Fruit fly (Drosophila melanogaster) whole organism, pupa: ENCODE measurements around the gene Nup43.

Experiments
- CG14655 ChIP-seq: fragments of 200-800 bp; sonication (Bioruptor generic); optimal IDR thresholded peaks from 3 replicates; lab custom pipeline; 2017; ENCODE audit warnings: mild to moderate bottlenecking, missing biosample characterization, missing genetic modification reagents, missing genetic modification characterization
- CG15710 ChIP-seq: fragments of 200-800 bp; sonication (Bioruptor generic); optimal IDR thresholded peaks from 2 replicates; lab custom pipeline; 2018; ENCODE audit warnings: missing biosample characterization, mild to moderate bottlenecking, missing genetic modification characterization, moderate library complexity
- CG17806 ChIP-seq: fragments of 200-800 bp; sonication (Bioruptor generic); optimal IDR thresholded peaks from 2 replicates; lab custom pipeline; 2018; ENCODE audit warnings: missing biosample characterization, mild to moderate bottlenecking, missing genetic modification characterization, moderate library complexity
- CG32121 ChIP-seq: fragments of 200-800 bp; sonication (Bioruptor generic); IDR thresholded peaks from 2 replicates; pipeline ENCODE4 v1.3.6; 2022; ENCODE audit warnings: missing biosample characterization, missing genetic modification characterization
- CG34367 ChIP-seq: fragments of 200-800 bp; sonication (Bioruptor generic); optimal IDR thresholded peaks from 2 replicates; lab custom pipeline; 2018; ENCODE audit warnings: missing biosample characterization, mild to moderate bottlenecking, missing genetic modification characterization
- CG9948 ChIP-seq: fragments of 200-800 bp; sonication (Bioruptor generic); optimal IDR thresholded peaks from 2 replicates; lab custom pipeline; 2018; ENCODE audit warnings: missing biosample characterization, mild to moderate bottlenecking, missing genetic modification characterization, moderate library complexity

DNA sequence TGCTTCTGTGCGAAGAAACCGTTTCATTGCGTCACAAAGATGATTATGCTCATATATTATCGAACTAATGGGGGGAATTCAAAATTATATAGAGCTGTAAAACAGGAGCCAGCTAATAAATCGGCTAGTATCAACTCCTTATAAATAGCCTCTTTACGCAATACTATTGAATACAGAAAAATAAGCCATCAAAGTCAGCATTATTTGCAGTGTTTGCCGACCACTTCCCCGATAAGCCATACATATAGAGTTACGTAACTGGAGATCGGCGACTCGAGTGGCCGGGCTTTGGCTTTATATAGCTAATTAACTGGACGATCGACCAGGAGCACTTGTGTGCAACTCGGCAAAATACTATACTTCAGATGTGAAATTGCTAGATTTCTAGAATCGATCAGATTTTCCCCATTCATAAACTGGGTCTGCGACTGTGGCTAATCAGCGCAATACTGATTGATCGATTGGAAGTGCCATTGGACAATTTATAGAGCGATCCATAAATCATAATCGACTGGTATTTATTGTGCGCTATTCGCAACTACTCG lies 31.5 kb downstream of the Nup43 start:
- no peak for TF ChIP-seq CG34367 (tag; lab: Kevin White, UChicago)
- TF ChIP-seq CG15710 (tag; lab: Kevin White, UChicago) = no peak
- TF ChIP-seq CG14655 (GFP tag; lab: Kevin White, UChicago) = no peak
- TF ChIP-seq CG32121 (GFP tag; lab: Robert Waterston, UW) = no peak
- TF ChIP-seq CG17806 (tag; lab: Kevin White, UChicago) = no peak
- TF ChIP-seq CG9948 (tag; lab: Kevin White, UChicago) = no peak
